Fruit fly (Drosophila melanogaster) whole organism, prepupa: Measurements from ENCODE around the gene Jhbp16.

Experiments used
- Blimp-1 ChIP-seq: fragments of 200-800 bp; sonication (Bioruptor generic); optimal IDR thresholded peaks from 3 replicates; lab custom pipeline; 2017; ENCODE audit warnings: missing biosample characterization, missing genetic modification characterization, mild to moderate bottlenecking, moderate library complexity, missing genetic modification reagents
- CG10631 ChIP-seq: fragments of 200-800 bp; sonication (Bioruptor generic); optimal IDR thresholded peaks from 2 replicates; lab custom pipeline; 2016; ENCODE audit warnings: missing biosample characterization, missing genetic modification characterization
- CG10669 ChIP-seq: fragments of 200-800 bp; sonication (Bioruptor generic); optimal IDR thresholded peaks from 3 replicates; lab custom pipeline; 2018; ENCODE audit warnings: missing biosample characterization, mild to moderate bottlenecking, missing genetic modification characterization, moderate library complexity
- CG11294 ChIP-seq: fragments of 200-800 bp; sonication (Bioruptor generic); IDR thresholded peaks from 2 replicates; pipeline ENCODE4 v1.3.6; 2022; ENCODE audit warnings: missing biosample characterization, missing genetic modification characterization
- CG11762 ChIP-seq: fragments of 200-800 bp; sonication (Bioruptor generic); optimal IDR thresholded peaks from 3 replicates; lab custom pipeline; 2016; ENCODE audit warnings: missing biosample characterization, missing genetic modification characterization; ENCODE audit not compliant: insufficient read depth
- CG15336 ChIP-seq: fragments of 200-800 bp; sonication (Bioruptor generic); IDR thresholded peaks from 2 replicates; pipeline ENCODE4 v1.3.6; 2022; ENCODE audit warnings: missing biosample characterization, missing genetic modification characterization
- CG1621 ChIP-seq: fragments of 200-800 bp; sonication (Bioruptor generic); optimal IDR thresholded peaks from 3 replicates; lab custom pipeline; 2018; ENCODE audit warnings: missing biosample characterization, mild to moderate bottlenecking, missing genetic modification characterization
- CG16779 ChIP-seq: fragments of 200-800 bp; sonication (Bioruptor generic); optimal IDR thresholded peaks from 3 replicates; lab custom pipeline; 2017; ENCODE audit warnings: missing biosample characterization, mild to moderate bottlenecking, missing genetic modification characterization
- CG31627 ChIP-seq: fragments of 200-800 bp; sonication (Bioruptor generic); optimal IDR thresholded peaks from 3 replicates; lab custom pipeline; 2016; ENCODE audit warnings: missing biosample characterization, missing genetic modification characterization
- CG32006 ChIP-seq: fragments of 200-800 bp; sonication (Bioruptor generic); optimal IDR thresholded peaks from 3 replicates; lab custom pipeline; 2017; ENCODE audit warnings: missing biosample characterization, mild to moderate bottlenecking, missing genetic modification characterization
- CG3919 ChIP-seq: fragments of 200-800 bp; sonication (Bioruptor generic); optimal IDR thresholded peaks from 3 replicates; lab custom pipeline; 2016; ENCODE audit warnings: missing biosample characterization, missing genetic modification characterization
- CG4318 ChIP-seq: fragments of 200-800 bp; sonication (Bioruptor generic); optimal IDR thresholded peaks from 3 replicates; lab custom pipeline; 2017; ENCODE audit warnings: missing biosample characterization, mild to moderate bottlenecking, missing genetic modification characterization
- CG6163 ChIP-seq: fragments of 200-800 bp; sonication (Bioruptor generic); IDR thresholded peaks from 3 replicates; pipeline ENCODE4 v1.3.6; 2022; ENCODE audit warnings: missing biosample characterization, missing genetic modification characterization
- CG6808 ChIP-seq: fragments of 200-800 bp; sonication (Bioruptor generic); optimal IDR thresholded peaks from 3 replicates; lab custom pipeline; 2017; ENCODE audit warnings: missing biosample characterization, missing genetic modification characterization, mild to moderate bottlenecking, moderate library complexity, missing genetic modification reagents
- CG6854 ChIP-seq: fragments of 200-800 bp; sonication (Bioruptor generic); optimal IDR thresholded peaks from 2 replicates; lab custom pipeline; 2017; ENCODE audit warnings: missing biosample characterization, mild to moderate bottlenecking, missing genetic modification characterization
- CG8119 ChIP-seq: fragments of 200-800 bp; sonication (Bioruptor generic); IDR thresholded peaks from 3 replicates; pipeline ENCODE4 v1.3.6; 2022; ENCODE audit warnings: missing biosample characterization, missing genetic modification characterization
- CG8319 ChIP-seq: fragments of 200-800 bp; sonication (Bioruptor generic); optimal IDR thresholded peaks from 3 replicates; lab custom pipeline; 2016; ENCODE audit warnings: missing biosample characterization, missing genetic modification characterization
- CG8632 ChIP-seq: fragments of 200-800 bp; sonication (Bioruptor generic); optimal IDR thresholded peaks from 3 replicates; lab custom pipeline; 2016; ENCODE audit warnings: missing biosample characterization, missing genetic modification characterization
- Eip75B ChIP-seq: fragments of 200-800 bp; sonication (Bioruptor generic); optimal IDR thresholded peaks from 3 replicates; lab custom pipeline; 2016; ENCODE audit warnings: missing biosample characterization, missing genetic modification characterization
- Eip78C ChIP-seq: fragments of 200-800 bp; sonication (Bioruptor generic); peaks from one replicate; lab custom pipeline; 2016; ENCODE audit warnings: missing biosample characterization, missing genetic modification characterization
- Ets21C ChIP-seq: fragments of 200-800 bp; sonication (Bioruptor generic); optimal IDR thresholded peaks from 3 replicates; lab custom pipeline; 2016; ENCODE audit warnings: missing biosample characterization, missing genetic modification characterization
- Gug ChIP-seq: fragments of 200-800 bp; sonication (Bioruptor generic); IDR thresholded peaks from 2 replicates; pipeline ENCODE4 v1.3.6; 2022; ENCODE audit warnings: missing biosample characterization, missing genetic modification characterization
- Hr38 ChIP-seq: sonication (Bioruptor generic); optimal IDR thresholded peaks from 2 replicates; lab custom pipeline; 2016; ENCODE audit warnings: missing biosample characterization, missing genetic modification characterization
- Hr39 ChIP-seq: fragments of 200-800 bp; sonication (Bioruptor generic); optimal IDR thresholded peaks from 2 replicates; lab custom pipeline; 2016; ENCODE audit warnings: missing biosample characterization, missing genetic modification characterization
- Hr4 ChIP-seq: fragments of 200-800 bp; sonication (Bioruptor generic); optimal IDR thresholded peaks from 3 replicates; lab custom pipeline; 2016; ENCODE audit warnings: missing biosample characterization, missing genetic modification characterization
- Lpt ChIP-seq: fragments of 200-800 bp; sonication (Bioruptor generic); optimal IDR thresholded peaks from 3 replicates; lab custom pipeline; 2016; ENCODE audit warnings: missing biosample characterization, missing genetic modification characterization
- Met ChIP-seq: fragments of 200-800 bp; sonication (Bioruptor generic); optimal IDR thresholded peaks from 3 replicates; lab custom pipeline; 2016; ENCODE audit warnings: missing biosample characterization, missing genetic modification characterization
- Sox102F ChIP-seq: fragments of 200-800 bp; sonication (Bioruptor generic); optimal IDR thresholded peaks from 2 replicates; lab custom pipeline; 2016; ENCODE audit warnings: missing biosample characterization, mild to moderate bottlenecking, missing genetic modification characterization
- Sox14 ChIP-seq: fragments of 200-800 bp; sonication (Bioruptor generic); optimal IDR thresholded peaks from 3 replicates; lab custom pipeline; 2016; ENCODE audit warnings: missing biosample characterization, missing genetic modification characterization
- Sox15 ChIP-seq: fragments of 200-800 bp; sonication (Bioruptor generic); optimal IDR thresholded peaks from 3 replicates; lab custom pipeline; 2016; ENCODE audit warnings: missing biosample characterization, missing genetic modification characterization
- achi ChIP-seq: fragments of 200-800 bp; sonication (Bioruptor generic); optimal IDR thresholded peaks from 3 replicates; lab custom pipeline; 2016; ENCODE audit warnings: missing biosample characterization, missing genetic modification characterization
- dsx ChIP-seq: fragments of 200-800 bp; optimal IDR thresholded peaks from 3 replicates; lab custom pipeline; 2019; ENCODE audit warnings: missing biosample characterization, mild to moderate bottlenecking, missing genetic modification characterization, moderate library complexity; ENCODE audit not compliant: poor library complexity, severe bottlenecking
- esn ChIP-seq: fragments of 200-800 bp; sonication (Bioruptor generic); optimal IDR thresholded peaks from 2 replicates; lab custom pipeline; 2016; ENCODE audit warnings: missing biosample characterization, mild to moderate bottlenecking, missing genetic modification characterization, moderate library complexity
- fd59A ChIP-seq: fragments of 200-800 bp; sonication (Bioruptor generic); optimal IDR thresholded peaks from 2 replicates; lab custom pipeline; 2017; ENCODE audit warnings: missing biosample characterization, mild to moderate bottlenecking, missing genetic modification characterization, missing genetic modification reagents
- fd85E ChIP-seq: fragments of 200-800 bp; sonication (Bioruptor generic); optimal IDR thresholded peaks from 3 replicates; lab custom pipeline; 2016; ENCODE audit warnings: missing biosample characterization, missing genetic modification characterization
- fkh ChIP-seq: fragments of 200-800 bp; sonication (Bioruptor generic); optimal IDR thresholded peaks from 3 replicates; lab custom pipeline; 2017; ENCODE audit warnings: missing biosample characterization, mild to moderate bottlenecking, missing genetic modification characterization, moderate library complexity
- lz ChIP-seq: fragments of 200-800 bp; sonication (Bioruptor generic); optimal IDR thresholded peaks from 3 replicates; lab custom pipeline; 2016; ENCODE audit warnings: missing biosample characterization, missing genetic modification characterization
- pdm3 ChIP-seq: fragments of 200-800 bp; sonication (Bioruptor generic); optimal IDR thresholded peaks from 3 replicates; lab custom pipeline; 2016; ENCODE audit warnings: missing biosample characterization, missing genetic modification characterization
- salr ChIP-seq, 2 experiments: fragments of 200-800 bp; sonication (Bioruptor generic); optimal IDR thresholded peaks; 3 replicates each; lab custom pipeline; 2016 to 2018; ENCODE audit warnings: missing biosample characterization in 2 of 2, missing genetic modification characterization in 2 of 2, mild to moderate bottlenecking in 1 of 2
- spab ChIP-seq: fragments of 200-800 bp; sonication (Bioruptor generic); optimal IDR thresholded peaks from 2 replicates; lab custom pipeline; 2017; ENCODE audit warnings: missing biosample characterization, mild to moderate bottlenecking, missing genetic modification characterization, missing genetic modification reagents
- ss ChIP-seq, 2 experiments: fragments of 200-800 bp; sonication (Bioruptor generic); optimal IDR thresholded peaks; 2 replicates in 1 of 2; 3 replicates in 1 of 2; lab custom pipeline; 2017 to 2018; ENCODE audit warnings: mild to moderate bottlenecking in 2 of 2, missing biosample characterization in 2 of 2, missing genetic modification characterization in 2 of 2, moderate library complexity in 1 of 2
- topi ChIP-seq: fragments of 200-800 bp; sonication (Bioruptor generic); optimal IDR thresholded peaks from 3 replicates; lab custom pipeline; 2016; ENCODE audit warnings: missing biosample characterization, missing genetic modification characterization
- vri ChIP-seq: fragments of 200-800 bp; sonication (Bioruptor generic); optimal IDR thresholded peaks from 3 replicates; lab custom pipeline; 2016; ENCODE audit warnings: missing biosample characterization, mild to moderate bottlenecking, missing genetic modification characterization

Gene Jhbp16

dm6 chr3R:21643197-21643596 is 21.0 kb upstream of the Jhbp16 start (continued):
- TF ChIP-seq topi = peak; percentile 40
- TF ChIP-seq Ets21C (GFP tag; lab: Kevin White, UChicago) = no peak
- TF ChIP-seq esn (GFP tag; lab: Kevin White, UChicago) = peak; percentile 21
- TF ChIP-seq Lpt (GFP tag; lab: Kevin White, UChicago) = no peak
- TF ChIP-seq CG8119 (GFP tag; lab: Robert Waterston, UW) = 0 out of 3 replicates have a peak, but pooled peaks have one; percentile 19
- peak; percentile 31 for TF ChIP-seq CG8632 (GFP tag; lab: Kevin White, UChicago)
- TF ChIP-seq fd85E (GFP tag; lab: Kevin White, UChicago) = no peak
- TF ChIP-seq CG4318 (GFP tag; lab: Kevin White, UChicago) = no peak
- TF ChIP-seq CG11762 (GFP tag; lab: Kevin White, UChicago) = no peak
- no peak for TF ChIP-seq Blimp-1 (GFP tag; lab: Kevin White, UChicago)
- TF ChIP-seq Sox15 (GFP tag; lab: Kevin White, UChicago) = peak; percentile 28

DNA sequence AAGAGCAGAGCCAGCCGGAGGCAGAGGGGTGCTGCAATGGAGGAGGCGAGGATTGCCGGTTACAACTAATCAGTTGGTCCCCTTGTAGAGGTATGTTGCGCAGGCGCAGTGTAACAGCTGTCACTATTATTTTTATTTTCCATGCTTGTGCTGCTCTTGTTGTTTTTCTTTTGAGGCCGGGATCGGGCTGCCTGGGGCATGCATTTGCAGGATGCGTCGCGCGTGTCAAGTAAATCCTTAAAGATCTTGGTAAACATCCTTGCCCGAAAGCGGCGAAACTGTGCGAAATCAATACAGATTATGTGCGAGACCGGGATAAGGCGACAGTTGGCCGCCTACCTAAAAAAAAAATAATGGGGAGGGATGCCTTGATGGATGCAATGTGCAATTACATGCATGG is 20.0 kb upstream of the Jhbp16 start:
- TF ChIP-seq ss (GFP tag; optimal IDR thresholded peaks at IDR 0.05; lab: Kevin White, UChicago) (peak in 1 of 2 experiments; percentile 14), vri (GFP tag; lab: Kevin White, UChicago) (no peak)

DNA sequence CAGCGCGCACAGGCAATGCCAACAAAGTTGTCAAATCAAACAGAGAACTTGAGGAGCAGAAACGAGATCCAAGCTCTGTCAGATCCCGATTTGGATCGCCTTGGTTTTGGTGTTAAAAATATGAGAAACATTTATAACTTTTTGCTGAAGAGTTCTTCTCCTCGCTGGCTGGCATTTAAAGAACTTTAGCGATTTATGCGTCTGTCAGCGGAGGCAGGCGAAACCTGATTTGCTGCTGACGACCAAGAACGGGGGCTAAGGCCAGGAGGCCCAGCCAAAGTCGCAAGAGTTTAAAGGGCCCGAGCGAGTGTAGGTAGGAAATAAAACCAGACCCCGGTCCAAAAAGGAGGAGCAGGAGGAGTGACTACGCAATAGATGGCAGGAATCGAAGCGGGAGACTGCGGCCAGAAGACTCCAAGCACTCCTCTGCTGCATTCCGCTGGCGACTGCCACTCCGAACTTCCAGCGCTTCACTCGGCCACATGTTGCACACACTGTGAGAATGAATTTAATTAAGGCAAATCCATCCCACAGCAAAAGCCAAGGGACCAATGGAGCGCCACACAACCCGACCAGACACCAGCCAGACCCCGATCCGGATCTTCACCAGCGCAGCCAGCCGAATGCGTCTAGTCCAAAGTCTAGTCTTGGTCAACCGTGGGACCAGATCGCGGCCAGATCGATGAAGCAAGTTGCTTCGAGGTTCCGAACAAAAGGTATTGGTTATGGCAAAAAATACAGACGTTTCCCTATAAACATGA is 18.1 kb upstream of the Jhbp16 start:
- peak; percentile 52 to 53 for TF ChIP-seq ss (GFP tag; optimal IDR thresholded peaks at IDR 0.05; lab: Kevin White, UChicago)
- peak; percentile 41 for TF ChIP-seq CG6808 (GFP tag; lab: Kevin White, UChicago)
- TF ChIP-seq CG32006 = no peak
- TF ChIP-seq lz (GFP tag; lab: Kevin White, UChicago) = no peak
- no peak for TF ChIP-seq CG15336 (GFP tag; lab: Robert Waterston, UW)
- TF ChIP-seq CG1621 = peak; percentile 56
- TF ChIP-seq pdm3 (GFP tag; lab: Kevin White, UChicago) = peak; percentile 16
- TF ChIP-seq CG6854 (GFP tag; lab: Kevin White, UChicago) = peak; percentile 12
- TF ChIP-seq CG11294 (GFP tag; lab: Robert Waterston, UW) = no peak
- TF ChIP-seq dsx (GFP tag; lab: Kevin White, UChicago) = peak; percentile 82
- TF ChIP-seq CG16779 = peak; percentile 11
- TF ChIP-seq Eip78C (GFP tag; lab: Kevin White, UChicago) = peak; percentile 57
- no peak for TF ChIP-seq Eip75B
- TF ChIP-seq CG8319 (GFP tag; lab: Kevin White, UChicago) = no peak

- no peak for TF ChIP-seq Lpt (GFP tag; lab: Kevin White, UChicago)
- no peak for TF ChIP-seq Gug
- TF ChIP-seq CG10669 = peak; percentile 43
- TF ChIP-seq Hr39 (GFP tag; lab: Kevin White, UChicago) = peak; percentile 61
- TF ChIP-seq CG10631 = peak; percentile 48
- peak; percentile 57 for TF ChIP-seq achi (GFP tag; lab: Kevin White, UChicago)
- peak; percentile 45 for TF ChIP-seq spab (GFP tag; lab: Kevin White, UChicago)
- TF ChIP-seq salr (GFP tag; optimal IDR thresholded peaks at IDR 0.05; lab: Kevin White, UChicago) = no peak
- TF ChIP-seq Sox15 (GFP tag; lab: Kevin White, UChicago) = peak; percentile 32
- no peak for TF ChIP-seq CG6808 (GFP tag; lab: Kevin White, UChicago)
- TF ChIP-seq Hr4 (GFP tag; lab: Kevin White, UChicago) = no peak
- TF ChIP-seq fd59A = peak; percentile 55
- TF ChIP-seq Met = peak; percentile 81
- TF ChIP-seq Hr38 (GFP tag; lab: Kevin White, UChicago) = no peak
- no peak for TF ChIP-seq fd85E (GFP tag; lab: Kevin White, UChicago)
- peak; percentile 59 for TF ChIP-seq Sox14 (GFP tag; lab: Kevin White, UChicago)
- TF ChIP-seq Sox102F (GFP tag; lab: Kevin White, UChicago) = peak; percentile 58
- TF ChIP-seq pdm3 (GFP tag; lab: Kevin White, UChicago) = peak; percentile 59
- TF ChIP-seq CG11294 (GFP tag; lab: Robert Waterston, UW) = no peak
- TF ChIP-seq CG3919 (GFP tag; lab: Kevin White, UChicago) = peak; percentile 32
- peak; percentile 42 for TF ChIP-seq CG8632 (GFP tag; lab: Kevin White, UChicago)
- 0 out of 3 replicates have a peak, but pooled peaks have one; percentile 9 for TF ChIP-seq CG6163
- TF ChIP-seq fkh = no peak
- no peak for TF ChIP-seq CG32006
- TF ChIP-seq lz (GFP tag; lab: Kevin White, UChicago) = peak; percentile 63
- no peak for TF ChIP-seq CG16779
- peak; percentile 68 for TF ChIP-seq CG31627 (GFP tag; lab: Kevin White, UChicago)
- peak; percentile 79 for TF ChIP-seq esn (GFP tag; lab: Kevin White, UChicago)
Measured at dm6 chr3R:21648460-21648859, 15.7 kb upstream of the Jhbp16 start.
